Fruit fly (Drosophila melanogaster) whole organism, wandering third instar larva: Measurements from ENCODE around the gene MSAmiP.

Experiments
- Abd-B ChIP-seq: fragments of >200 bp; optimal IDR thresholded peaks from 2 replicates; lab custom pipeline; 2017; ENCODE audit warnings: missing biosample characterization, missing genetic modification characterization
- CrebA ChIP-seq: fragments of 200-800 bp; sonication (Bioruptor generic); optimal IDR thresholded peaks from 2 replicates; lab custom pipeline; 2016; ENCODE audit warnings: missing biosample characterization, mild to moderate bottlenecking, missing genetic modification characterization, borderline replicate concordance
- Dfd ChIP-seq: fragments of >200 bp; optimal IDR thresholded peaks from 2 replicates; lab custom pipeline; 2017; ENCODE audit warnings: missing biosample characterization, missing genetic modification characterization
- Dif ChIP-seq: fragments of 200-275, 200-300 bp; sonication (Bioruptor generic); optimal IDR thresholded peaks from 2 replicates; lab custom pipeline; 2018; ENCODE audit warnings: missing biosample characterization, missing genetic modification characterization; ENCODE audit not compliant: partially characterized antibody
- GATAd ChIP-seq: sonication (Bioruptor generic); optimal IDR thresholded peaks from 2 replicates; lab custom pipeline; 2016; ENCODE audit warnings: missing biosample characterization, missing genetic modification characterization
- HLH106 ChIP-seq: fragments of 200-800 bp; optimal IDR thresholded peaks from 3 replicates; lab custom pipeline; 2019; ENCODE audit warnings: missing biosample characterization, mild to moderate bottlenecking, missing genetic modification characterization, moderate library complexity
- Hnf4 ChIP-seq: fragments of 200-800 bp; sonication (Bioruptor generic); optimal IDR thresholded peaks from 2 replicates; lab custom pipeline; 2016; ENCODE audit warnings: missing biosample characterization, mild to moderate bottlenecking, missing genetic modification characterization
- Hr78 ChIP-seq: fragments of >200 bp; optimal IDR thresholded peaks from 2 replicates; lab custom pipeline; 2017; ENCODE audit warnings: missing biosample characterization, missing genetic modification characterization
- Hr83 ChIP-seq: fragments of 200-300 bp; sonication (Bioruptor generic); optimal IDR thresholded peaks from 2 replicates; lab custom pipeline; 2016; ENCODE audit warnings: missing biosample characterization, mild to moderate bottlenecking, missing genetic modification characterization, moderate library complexity; ENCODE audit not compliant: poor library complexity, severe bottlenecking
- Mio ChIP-seq: sonication (Bioruptor generic); optimal IDR thresholded peaks from 2 replicates; lab custom pipeline; 2016; ENCODE audit warnings: missing biosample characterization, missing genetic modification characterization
- Myc ChIP-seq: fragments of >200 bp; optimal IDR thresholded peaks from 2 replicates; lab custom pipeline; 2017
- N ChIP-seq: fragments of >200 bp; optimal IDR thresholded peaks from 2 replicates; lab custom pipeline; 2018; ENCODE audit warnings: missing biosample characterization, missing external identifiers, missing genetic modification characterization
- OdsH ChIP-seq: fragments of 200-800 bp; sonication (Bioruptor generic); optimal IDR thresholded peaks from 2 replicates; lab custom pipeline; 2016; ENCODE audit warnings: missing biosample characterization, mild to moderate bottlenecking, missing genetic modification characterization
- Rel ChIP-seq, 2 experiments: fragments of 200-800 bp; sonication (Bioruptor generic) in 1 of 2; optimal IDR thresholded peaks; 2 replicates in 1 of 2; 3 replicates in 1 of 2; lab custom pipeline; 2016 to 2019; ENCODE audit warnings: mild to moderate bottlenecking in 2 of 2, missing biosample characterization in 2 of 2, missing genetic modification characterization in 2 of 2, moderate library complexity in 1 of 2
- Sp1 ChIP-seq: fragments of 200-800 bp; sonication (Bioruptor generic); optimal IDR thresholded peaks from 3 replicates; lab custom pipeline; 2019; ENCODE audit warnings: missing biosample characterization, mild to moderate bottlenecking, missing genetic modification characterization, moderate library complexity
- Vsx2 ChIP-seq: fragments of 200-300, 225-300 bp; sonication (Bioruptor generic); optimal IDR thresholded peaks from 2 replicates; lab custom pipeline; 2018; ENCODE audit warnings: missing biosample characterization, missing genetic modification characterization; ENCODE audit not compliant: partially characterized antibody
- br ChIP-seq: fragments of 200-800 bp; sonication (Bioruptor generic); optimal IDR thresholded peaks from 2 replicates; lab custom pipeline; 2016; ENCODE audit warnings: missing biosample characterization, missing genetic modification characterization
- brk ChIP-seq: fragments of 200-800 bp; sonication (Bioruptor generic); optimal IDR thresholded peaks from 2 replicates; lab custom pipeline; 2016; ENCODE audit warnings: missing biosample characterization, mild to moderate bottlenecking, missing genetic modification characterization
- dl ChIP-seq, 2 experiments: fragments of 175-275, 200-275 bp in 1 of 2; fragments of 200-275 bp in 1 of 2; sonication (Bioruptor generic); optimal IDR thresholded peaks; lab custom pipeline; 2018; ENCODE audit warnings: mild to moderate bottlenecking in 2 of 2, missing biosample characterization in 2 of 2, missing genetic modification characterization in 2 of 2, moderate library complexity in 2 of 2; ENCODE audit not compliant: partially characterized antibody in 2 of 2, insufficient read depth in 1 of 2
- dmrt93B ChIP-seq: fragments of 200-800 bp; sonication (Bioruptor generic); optimal IDR thresholded peaks from 2 replicates; lab custom pipeline; 2018; ENCODE audit warnings: missing biosample characterization, mild to moderate bottlenecking, missing genetic modification characterization
- dsf ChIP-seq: sonication (Bioruptor generic); optimal IDR thresholded peaks from 2 replicates; lab custom pipeline; 2016; ENCODE audit warnings: missing biosample characterization, missing genetic modification characterization, borderline replicate concordance
- ey ChIP-seq: fragments of 200-800 bp; sonication (Bioruptor generic); optimal IDR thresholded peaks from 2 replicates; lab custom pipeline; 2016; ENCODE audit warnings: missing biosample characterization, missing genetic modification characterization
- foxo ChIP-seq, 2 experiments: fragments of 200-800 bp; sonication (Bioruptor generic); optimal IDR thresholded peaks; 2 replicates in 1 of 2; 3 replicates in 1 of 2; lab custom pipeline; 2016 to 2017; ENCODE audit warnings: missing biosample characterization in 2 of 2, missing genetic modification characterization in 2 of 2
- jim ChIP-seq: fragments of 175-275, 200-325 bp; sonication (Bioruptor generic); optimal IDR thresholded peaks from 2 replicates; lab custom pipeline; 2016; ENCODE audit warnings: missing biosample characterization, mild to moderate bottlenecking, missing genetic modification characterization
- lola ChIP-seq: fragments of >200 bp; optimal IDR thresholded peaks from 2 replicates; lab custom pipeline; 2017; ENCODE audit warnings: missing biosample characterization, missing genetic modification characterization
- pan ChIP-seq: fragments of >200 bp; optimal IDR thresholded peaks from 2 replicates; lab custom pipeline; 2017
- psq ChIP-seq: fragments of 200-800 bp; sonication (Bioruptor generic); optimal IDR thresholded peaks from 3 replicates; lab custom pipeline; 2017; ENCODE audit warnings: missing biosample characterization, mild to moderate bottlenecking, missing genetic modification characterization, moderate library complexity
- rgr ChIP-seq: fragments of 200-800 bp; sonication (Bioruptor generic); optimal IDR thresholded peaks from 3 replicates; lab custom pipeline; 2016; ENCODE audit warnings: missing biosample characterization, mild to moderate bottlenecking, missing genetic modification characterization
- sage ChIP-seq: fragments of 200-800 bp; sonication (Bioruptor generic); optimal IDR thresholded peaks from 2 replicates; lab custom pipeline; 2016; ENCODE audit warnings: missing biosample characterization, mild to moderate bottlenecking, missing genetic modification characterization
- sv ChIP-seq: fragments of 200-800 bp; sonication (Bioruptor generic); optimal IDR thresholded peaks from 3 replicates; lab custom pipeline; 2016; ENCODE audit warnings: missing biosample characterization, missing genetic modification characterization
- tai ChIP-seq: sonication (Bioruptor generic); optimal IDR thresholded peaks from 2 replicates; lab custom pipeline; 2016; ENCODE audit warnings: missing biosample characterization, missing genetic modification characterization
- usp ChIP-seq: fragments of >200 bp; optimal IDR thresholded peaks from 2 replicates; lab custom pipeline; 2017; ENCODE audit warnings: missing biosample characterization, missing genetic modification characterization

MSAmiP gene

DNA sequence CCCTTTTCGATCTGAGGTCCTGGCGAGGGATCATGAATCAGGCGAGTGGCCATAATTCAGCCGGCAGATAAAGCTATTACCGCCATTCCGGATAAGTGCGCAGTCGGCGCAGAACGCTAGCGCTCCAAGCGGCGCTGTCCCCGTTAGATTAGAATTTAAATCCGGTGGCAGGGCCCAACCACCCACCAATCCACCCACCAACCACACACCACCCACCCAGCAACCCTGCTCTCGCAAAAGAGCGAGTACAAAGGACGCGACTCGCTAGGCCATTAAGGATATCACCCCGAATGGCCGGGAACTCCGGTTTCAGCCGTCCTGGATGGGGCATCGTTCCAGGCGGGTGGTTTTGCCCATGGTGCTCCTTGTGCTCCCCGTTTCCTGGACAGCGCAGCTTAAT lies 112.1 kb downstream of the MSAmiP start:
- TF ChIP-seq usp (GFP tag; lab: Kevin White, UChicago), result no peak
- TF ChIP-seq br (GFP tag; lab: Kevin White, UChicago), result no peak
- no peak for TF ChIP-seq dsf (GFP tag; lab: Kevin White, UChicago)
- TF ChIP-seq OdsH (GFP tag; lab: Kevin White, UChicago), result no peak
- no peak for TF ChIP-seq jim (GFP tag; lab: Kevin White, UChicago)
- TF ChIP-seq HLH106, result no peak
- no peak for TF ChIP-seq dl (GFP tag; optimal IDR thresholded peaks at IDR 0.05; lab: Kevin White, UChicago; ENCODE audit: insufficient read depth in 1 of 2, partially characterized antibody in 2 of 2)
- no peak for TF ChIP-seq Hnf4 (GFP tag; lab: Kevin White, UChicago)
- TF ChIP-seq sv, result no peak
- no peak for TF ChIP-seq CrebA (GFP tag; lab: Kevin White, UChicago)
- no peak for TF ChIP-seq dmrt93B (GFP tag; lab: Kevin White, UChicago)
- no peak for TF ChIP-seq Rel (GFP tag; optimal IDR thresholded peaks at IDR 0.05; lab: Kevin White, UChicago)
- TF ChIP-seq Rel (tag; optimal IDR thresholded peaks at IDR 0.05; lab: Kevin White, UChicago), result no peak
- TF ChIP-seq brk, result no peak
- TF ChIP-seq Sp1, result no peak
- TF ChIP-seq, all 38 proteins: peak for 0

dm6 chr3R:16783148-16783708 lies 112.9 kb downstream of the MSAmiP start:
- TF ChIP-seq usp (GFP tag; lab: Kevin White, UChicago) (no peak), lola (GFP tag; lab: Kevin White, UChicago) (no peak), N (GFP tag; lab: Kevin White, UChicago) (no peak)
- TF ChIP-seq, all 38 proteins: peak for 0

dm6 chr3R:16782401-16782800 lies 113.7 kb downstream of the MSAmiP start:
- TF ChIP-seq lola (GFP tag; lab: Kevin White, UChicago) (no peak), sv (no peak), Dif (GFP tag; lab: Kevin White, UChicago) (peak; percentile 86), Rel (GFP tag; optimal IDR thresholded peaks at IDR 0.05; lab: Kevin White, UChicago) (no peak), Rel (tag; optimal IDR thresholded peaks at IDR 0.05; lab: Kevin White, UChicago) (no peak), N (GFP tag; lab: Kevin White, UChicago) (no peak), br (GFP tag; lab: Kevin White, UChicago) (no peak), psq (GFP tag; lab: Kevin White, UChicago) (no peak), Dfd (GFP tag; lab: Kevin White, UChicago) (no peak), Abd-B (GFP tag; lab: Kevin White, UChicago) (no peak), ey (GFP tag; lab: Kevin White, UChicago) (no peak), Hnf4 (GFP tag; lab: Kevin White, UChicago) (no peak), usp (GFP tag; lab: Kevin White, UChicago) (no peak), foxo (GFP tag; optimal IDR thresholded peaks at IDR 0.05; lab: Kevin White, UChicago) (no peak), Hr78 (GFP tag; lab: Kevin White, UChicago) (no peak), HLH106 (no peak), sage (GFP tag; lab: Kevin White, UChicago) (no peak), Sp1 (no peak), tai (GFP tag; lab: Kevin White, UChicago) (no peak), dsf (GFP tag; lab: Kevin White, UChicago) (no peak), rgr (GFP tag; lab: Kevin White, UChicago) (no peak), pan (lab: Kevin White, UChicago) (no peak), Myc (lab: Kevin White, UChicago) (no peak), Vsx2 (GFP tag; lab: Kevin White, UChicago) (peak; percentile 63), Mio (no peak), Hr83 (peak; percentile 37), dl (GFP tag; optimal IDR thresholded peaks at IDR 0.05; lab: Kevin White, UChicago; ENCODE audit: insufficient read depth in 1 of 2, partially characterized antibody in 2 of 2) (peak in 1 of 2 experiments; percentile 41), GATAd (GFP tag; lab: Kevin White, UChicago) (no peak), brk (no peak)
